Fruit fly (Drosophila melanogaster): ENCODE measurements around the gene aus.

Gene aus

dm6 chr3R:21349870-21350314, 491 bp upstream of the aus start (continued):
- TF ChIP-seq nmo (GFP tag; optimal IDR thresholded peaks at IDR 0.05) (no peak), CG11723 (GFP tag; optimal IDR thresholded peaks at IDR 0.05) (peak; percentile 21), CG6765 (GFP tag; optimal IDR thresholded peaks at IDR 0.05) (peak; percentile 64), CG12659 (GFP tag; optimal IDR thresholded peaks at IDR 0.05) (no peak), Nf-YC (tag; optimal IDR thresholded peaks at IDR 0.05) (peak; percentile 64), Max (GFP tag; optimal IDR thresholded peaks at IDR 0.05) (peak; percentile 27), CG10147 (GFP tag; optimal IDR thresholded peaks at IDR 0.05) (no peak), slou (GFP tag; optimal IDR thresholded peaks at IDR 0.05) (no peak), gem (tag; optimal IDR thresholded peaks at IDR 0.05) (peak; percentile 39), MTF-1 (GFP tag; optimal IDR thresholded peaks at IDR 0.05; ENCODE audit: borderline replicate concordance) (peak; percentile 69), Ssrp (tag; optimal IDR thresholded peaks at IDR 0.05) (no peak), CG4854 (GFP tag; optimal IDR thresholded peaks at IDR 0.05) (peak; percentile 60), chm (GFP tag; IDR thresholded peaks at IDR 0.05) (no peak), Dad (GFP tag; optimal IDR thresholded peaks at IDR 0.05) (no peak), CG8281 (tag; optimal IDR thresholded peaks at IDR 0.05) (no peak), Atf6 (GFP tag; IDR thresholded peaks at IDR 0.05) (no peak), Atf-2 (GFP tag; optimal IDR thresholded peaks at IDR 0.05) (no peak), vvl (GFP tag; IDR thresholded peaks at IDR 0.05) (no peak), cwo (GFP tag; optimal IDR thresholded peaks at IDR 0.05) (peak; percentile 35), Ets65A (GFP tag) (no peak), CG11085 (GFP tag; IDR thresholded peaks at IDR 0.05) (no peak), usp (GFP tag; optimal IDR thresholded peaks at IDR 0.05) (no peak), kni (GFP tag; optimal IDR thresholded peaks at IDR 0.05) (peak; percentile 77), CG18011 (GFP tag; optimal IDR thresholded peaks at IDR 0.05) (no peak), CG15601 (tag; optimal IDR thresholded peaks at IDR 0.05) (peak; percentile 62), CG3065 (GFP tag; optimal IDR thresholded peaks at IDR 0.05) (no peak), CG14014 (GFP tag; IDR thresholded peaks at IDR 0.05) (no peak), CG17359 (tag; optimal IDR thresholded peaks at IDR 0.05) (peak; percentile 73), CG32532 (GFP tag; IDR thresholded peaks at IDR 0.05) (no peak), Med (GFP tag) (peak; percentile 90), CG7987 (GFP tag; optimal IDR thresholded peaks at IDR 0.05) (peak; percentile 79), ase (GFP tag; IDR thresholded peaks at IDR 0.05) (no peak), Lpt (GFP tag; optimal IDR thresholded peaks at IDR 0.05) (no peak), onecut (GFP tag; IDR thresholded peaks at IDR 0.05) (no peak; the same call in 1 of the 2 replicates), hbn (GFP tag; IDR thresholded peaks at IDR 0.05; ENCODE audit: partially characterized antibody) (no peak), chn (GFP tag; optimal IDR thresholded peaks at IDR 0.05) (no peak), CG15011 (GFP tag; optimal IDR thresholded peaks at IDR 0.05) (peak; percentile 51), CG30431 (GFP tag; optimal IDR thresholded peaks at IDR 0.05) (no peak), CG14965 (GFP tag; optimal IDR thresholded peaks at IDR 0.05; ENCODE audit: borderline replicate concordance) (no peak), tll (GFP tag; optimal IDR thresholded peaks at IDR 0.05) (no peak), CG16815 (GFP tag; optimal IDR thresholded peaks at IDR 0.05) (no peak), dmrt99B (tag; optimal IDR thresholded peaks at IDR 0.05) (no peak), seq (GFP tag; IDR thresholded peaks at IDR 0.05) (no peak), CG13775 (GFP tag; optimal IDR thresholded peaks at IDR 0.05) (no peak), CG6791 (GFP tag; IDR thresholded peaks at IDR 0.05; ENCODE audit: partially characterized antibody) (no peak), esg (GFP tag; conservative IDR thresholded peaks at IDR 0.05) (no peak), CG5245 (GFP tag; optimal IDR thresholded peaks at IDR 0.05) (no peak), CG32767 (GFP tag; IDR thresholded peaks at IDR 0.05) (no peak), CG7372 (GFP tag; IDR thresholded peaks at IDR 0.05) (no peak), shn (GFP tag; optimal IDR thresholded peaks at IDR 0.05) (no peak), CG12769 (tag; optimal IDR thresholded peaks at IDR 0.05) (no peak)

All from whole organism, embryonic.